Fruit fly (Drosophila melanogaster) whole organism, embryonic: Measurements from ENCODE around the gene CG1136.

Experiments used
- BEAF-32 ChIP-seq: fragments of 200-800 bp; sonication (Bioruptor generic); optimal IDR thresholded peaks from 3 replicates; lab custom pipeline; 2017; ENCODE audit warnings: missing biosample characterization, missing genetic modification characterization, mild to moderate bottlenecking, moderate library complexity, missing genetic modification reagents
- Bgb ChIP-seq: fragments of 200-800 bp; sonication (Bioruptor generic); IDR thresholded peaks from 2 replicates; pipeline ENCODE4 v1.3.6; 2022; ENCODE audit warnings: missing biosample characterization, missing genetic modification characterization; ENCODE audit not compliant: partially characterized antibody
- CG10543 ChIP-seq: fragments of 200-800 bp; sonication (Bioruptor generic); optimal IDR thresholded peaks from 3 replicates; lab custom pipeline; 2017; ENCODE audit warnings: missing biosample characterization, mild to moderate bottlenecking, missing genetic modification characterization, moderate library complexity
- CG11093 ChIP-seq: fragments of 200-800 bp; sonication (Bioruptor generic); IDR thresholded peaks from 3 replicates; pipeline ENCODE4 v1.3.6; 2022; ENCODE audit warnings: missing biosample characterization, missing genetic modification characterization
- CG11560 ChIP-seq: fragments of 200-800 bp; sonication (Bioruptor generic); IDR thresholded peaks from 3 replicates; pipeline ENCODE4 v1.3.6; 2022; ENCODE audit warnings: missing biosample characterization, missing genetic modification characterization
- CG12219 ChIP-seq: fragments of 200-800 bp; sonication (Bioruptor generic); optimal IDR thresholded peaks from 3 replicates; lab custom pipeline; 2018; ENCODE audit warnings: missing biosample characterization, mild to moderate bottlenecking, missing genetic modification characterization
- CG13287 ChIP-seq: fragments of 200-800 bp; sonication (Bioruptor generic); IDR thresholded peaks from 2 replicates; pipeline ENCODE4 v1.3.6; 2022; ENCODE audit warnings: missing biosample characterization, missing genetic modification characterization; ENCODE audit not compliant: partially characterized antibody
- CG13775 ChIP-seq: fragments of 200-800 bp; sonication (Bioruptor generic); optimal IDR thresholded peaks from 3 replicates; lab custom pipeline; 2017; ENCODE audit warnings: missing biosample characterization, mild to moderate bottlenecking, missing genetic modification characterization
- CG15696 ChIP-seq: fragments of 200-800 bp; sonication (Bioruptor generic); optimal IDR thresholded peaks from 2 replicates; lab custom pipeline; 2019; ENCODE audit warnings: missing biosample characterization, mild to moderate bottlenecking, missing genetic modification characterization, moderate library complexity
- CG1603 ChIP-seq: fragments of 200-800 bp; sonication (Bioruptor generic); optimal IDR thresholded peaks from 2 replicates; lab custom pipeline; 2019; ENCODE audit warnings: missing biosample characterization, mild to moderate bottlenecking, missing genetic modification characterization, moderate library complexity
- CG17328 ChIP-seq: fragments of 200-800 bp; sonication (Bioruptor generic); IDR thresholded peaks from 2 replicates; pipeline ENCODE4 v1.3.6; 2022; ENCODE audit warnings: missing biosample characterization, missing genetic modification characterization
- CG18262 ChIP-seq: fragments of 200-800 bp; optimal IDR thresholded peaks from 3 replicates; lab custom pipeline; 2019; ENCODE audit warnings: missing biosample characterization, mild to moderate bottlenecking, missing genetic modification characterization, moderate library complexity
- CG2120 ChIP-seq: fragments of 200-800 bp; sonication (Bioruptor generic); optimal IDR thresholded peaks from 3 replicates; lab custom pipeline; 2016; ENCODE audit warnings: missing biosample characterization, missing genetic modification characterization
- CG31441 ChIP-seq: fragments of 200-800 bp; sonication (Bioruptor generic); IDR thresholded peaks from 2 replicates; pipeline ENCODE4 v1.3.6; 2022; ENCODE audit warnings: missing biosample characterization, missing genetic modification characterization
- CG34376 ChIP-seq: fragments of 200-800 bp; sonication (Bioruptor generic); optimal IDR thresholded peaks from 2 replicates; lab custom pipeline; 2018; ENCODE audit warnings: missing biosample characterization, mild to moderate bottlenecking, missing genetic modification characterization
- CG3726 ChIP-seq: fragments of 200-800 bp; sonication (Bioruptor generic); IDR thresholded peaks from 3 replicates; pipeline ENCODE4, ENCODE4 v1.3.6; 2022; ENCODE audit warnings: missing biosample characterization, missing genetic modification characterization
- CG42726 ChIP-seq: fragments of 200-800 bp; sonication (Bioruptor generic); IDR thresholded peaks from 2 replicates; pipeline ENCODE4 v1.3.6; 2022; ENCODE audit warnings: missing biosample characterization, missing genetic modification characterization; ENCODE audit not compliant: partially characterized antibody
- CG43689 ChIP-seq: fragments of 200-800 bp; sonication (Bioruptor generic); IDR thresholded peaks from 2 replicates; pipeline ENCODE4 v1.3.6; 2022; ENCODE audit warnings: missing biosample characterization, missing genetic modification characterization
- CG4404 ChIP-seq: fragments of 200-800 bp; sonication (Bioruptor generic); IDR thresholded peaks from 2 replicates; pipeline ENCODE4 v1.3.6; 2022; ENCODE audit warnings: missing biosample characterization, missing genetic modification characterization
- CG5180 ChIP-seq: fragments of 200-800 bp; sonication (Bioruptor generic); optimal IDR thresholded peaks from 3 replicates; lab custom pipeline; 2017; ENCODE audit warnings: missing biosample characterization, missing genetic modification characterization, mild to moderate bottlenecking, moderate library complexity, missing genetic modification reagents
- CG8089 ChIP-seq: fragments of 200-800 bp; sonication (Bioruptor generic); optimal IDR thresholded peaks from 3 replicates; lab custom pipeline; 2016; ENCODE audit warnings: missing biosample characterization, missing genetic modification characterization
- CG8388 ChIP-seq: fragments of 200-800 bp; sonication (Bioruptor generic); optimal IDR thresholded peaks from 2 replicates; lab custom pipeline; 2019; ENCODE audit warnings: missing biosample characterization, mild to moderate bottlenecking, missing genetic modification characterization, moderate library complexity
- Chrac-16 ChIP-seq: fragments of 200-800 bp; sonication (Bioruptor generic); optimal IDR thresholded peaks from 3 replicates; lab custom pipeline; 2016; ENCODE audit warnings: missing biosample characterization, missing genetic modification characterization
- CoRest ChIP-seq: fragments of 200-800 bp; sonication (Bioruptor generic); optimal IDR thresholded peaks from 3 replicates; lab custom pipeline; 2018; ENCODE audit warnings: missing biosample characterization, mild to moderate bottlenecking, missing genetic modification characterization, moderate library complexity
- HmgD ChIP-seq: fragments of 200-800 bp; sonication (Bioruptor generic); optimal IDR thresholded peaks from 3 replicates; lab custom pipeline; 2016; ENCODE audit warnings: missing biosample characterization, missing genetic modification characterization
- Lpt ChIP-seq: fragments of >200 bp; optimal IDR thresholded peaks from 2 replicates; lab custom pipeline; 2018; ENCODE audit warnings: missing biosample characterization, missing genetic modification characterization
- Mad ChIP-seq: fragments of 200-800 bp; sonication (Bioruptor generic); optimal IDR thresholded peaks from 2 replicates; lab custom pipeline; 2016; ENCODE audit warnings: missing biosample characterization, missing genetic modification characterization
- Max ChIP-seq: fragments of 200-800 bp; sonication (Bioruptor generic); optimal IDR thresholded peaks from 2 replicates; lab custom pipeline; 2016; ENCODE audit warnings: missing biosample characterization, mild to moderate bottlenecking, missing genetic modification characterization
- Meics ChIP-seq: fragments of 200-800 bp; sonication (Bioruptor generic); optimal IDR thresholded peaks from 2 replicates; lab custom pipeline; 2017; ENCODE audit warnings: missing biosample characterization, mild to moderate bottlenecking, missing genetic modification characterization
- Nf-YC ChIP-seq: fragments of 200-800 bp; optimal IDR thresholded peaks from 3 replicates; lab custom pipeline; 2019; ENCODE audit warnings: missing biosample characterization, mild to moderate bottlenecking, missing genetic modification characterization, moderate library complexity
- Side ChIP-seq: fragments of 200-800 bp; sonication (Bioruptor generic); optimal IDR thresholded peaks from 2 replicates; lab custom pipeline; 2016; ENCODE audit warnings: missing biosample characterization, missing genetic modification characterization
- Sox100B ChIP-seq: fragments of 200-800 bp; sonication (Bioruptor generic); optimal IDR thresholded peaks from 3 replicates; lab custom pipeline; 2018; ENCODE audit warnings: missing biosample characterization, mild to moderate bottlenecking, missing genetic modification characterization
- Sox102F ChIP-seq: fragments of 200-800 bp; sonication (Bioruptor generic); optimal IDR thresholded peaks from 2 replicates; lab custom pipeline; 2018; ENCODE audit warnings: missing biosample characterization, mild to moderate bottlenecking, missing genetic modification characterization, moderate library complexity
- Sry-δ ChIP-seq: fragments of 200-800 bp; sonication (Bioruptor generic); optimal IDR thresholded peaks from 2 replicates; lab custom pipeline; 2016; ENCODE audit warnings: missing biosample characterization, missing genetic modification characterization
- TFAM ChIP-seq: fragments of 200-800 bp; sonication (Bioruptor generic); optimal IDR thresholded peaks from 2 replicates; lab custom pipeline; 2017; ENCODE audit warnings: missing biosample characterization, missing genetic modification characterization, inconsistent platforms
- Vsx1 ChIP-seq: fragments of 200-800 bp; sonication (Bioruptor generic); optimal IDR thresholded peaks from 2 replicates; lab custom pipeline; 2017; ENCODE audit warnings: missing biosample characterization, mild to moderate bottlenecking, missing genetic modification characterization, missing genetic modification reagents
- ato ChIP-seq: fragments of 200-800 bp; sonication (Bioruptor generic); IDR thresholded peaks from 2 replicates; pipeline ENCODE4 v1.3.6; 2022; ENCODE audit warnings: missing biosample characterization, missing genetic modification characterization; ENCODE audit not compliant: partially characterized antibody
- bab2 ChIP-seq: fragments of 200-800 bp; sonication (Bioruptor generic); optimal IDR thresholded peaks from 2 replicates; lab custom pipeline; 2016; ENCODE audit warnings: missing biosample characterization, missing genetic modification characterization
- chif ChIP-seq, 2 experiments: fragments of 200-800 bp; sonication (Bioruptor generic); optimal IDR thresholded peaks; 3 replicates each; lab custom pipeline; 2016; ENCODE audit warnings: missing biosample characterization in 2 of 2, missing genetic modification characterization in 2 of 2
- crp ChIP-seq, 2 experiments: fragments of 200-800 bp; sonication (Bioruptor generic); optimal IDR thresholded peaks; 2 replicates in 1 of 2; 3 replicates in 1 of 2; lab custom pipeline; 2017; ENCODE audit warnings: missing biosample characterization in 2 of 2, missing genetic modification characterization in 2 of 2, mild to moderate bottlenecking in 1 of 2, moderate library complexity in 1 of 2
- dmrt99B ChIP-seq: fragments of 200-800 bp; sonication (Bioruptor generic); optimal IDR thresholded peaks from 2 replicates; lab custom pipeline; 2018; ENCODE audit warnings: missing biosample characterization, mild to moderate bottlenecking, missing genetic modification characterization, moderate library complexity
- eyg ChIP-seq: fragments of 200-800 bp; sonication (Bioruptor generic); optimal IDR thresholded peaks from 3 replicates; lab custom pipeline; 2016; ENCODE audit warnings: missing biosample characterization, missing genetic modification characterization
- kay ChIP-seq: fragments of 200-800 bp; sonication (Bioruptor generic); optimal IDR thresholded peaks from 2 replicates; lab custom pipeline; 2016; ENCODE audit warnings: missing biosample characterization, missing genetic modification characterization
- knrl ChIP-seq: fragments of 200-800 bp; sonication (Bioruptor generic); IDR thresholded peaks from 3 replicates; pipeline ENCODE4 v1.3.6; 2022; ENCODE audit warnings: missing biosample characterization, missing genetic modification characterization; ENCODE audit not compliant: partially characterized antibody
- oc ChIP-seq: fragments of 200-800 bp; sonication (Bioruptor generic); optimal IDR thresholded peaks from 2 replicates; lab custom pipeline; 2018; ENCODE audit warnings: missing biosample characterization, mild to moderate bottlenecking, missing genetic modification characterization, moderate library complexity
- prd ChIP-seq, 3 experiments: fragments of >200 bp in 2 of 3; fragments of 200-800 bp in 1 of 3; sonication (Bioruptor generic) in 1 of 3; optimal IDR thresholded peaks in 2 of 3; IDR thresholded peaks in 1 of 3; 2 replicates in 2 of 3; 3 replicates in 1 of 3; pipeline versions ENCODE4 v1.3.6 to Lab custom; 2017 to 2022; ENCODE audit warnings: missing biosample characterization in 1 of 3, missing genetic modification characterization in 1 of 3
- ro ChIP-seq: fragments of 200-800 bp; sonication (Bioruptor generic); IDR thresholded peaks from 2 replicates; pipeline ENCODE4 v1.3.6; 2022; ENCODE audit warnings: missing biosample characterization, missing genetic modification characterization
- seq ChIP-seq: fragments of 200-800 bp; sonication (Bioruptor generic); IDR thresholded peaks from 2 replicates; pipeline ENCODE4 v1.3.6; 2022; ENCODE audit warnings: missing biosample characterization, missing genetic modification characterization
- stwl ChIP-seq: fragments of 200-800 bp; sonication (Bioruptor generic); optimal IDR thresholded peaks from 3 replicates; lab custom pipeline; 2018; ENCODE audit warnings: missing biosample characterization, mild to moderate bottlenecking, missing genetic modification characterization, moderate library complexity

Gene CG1136

DNA sequence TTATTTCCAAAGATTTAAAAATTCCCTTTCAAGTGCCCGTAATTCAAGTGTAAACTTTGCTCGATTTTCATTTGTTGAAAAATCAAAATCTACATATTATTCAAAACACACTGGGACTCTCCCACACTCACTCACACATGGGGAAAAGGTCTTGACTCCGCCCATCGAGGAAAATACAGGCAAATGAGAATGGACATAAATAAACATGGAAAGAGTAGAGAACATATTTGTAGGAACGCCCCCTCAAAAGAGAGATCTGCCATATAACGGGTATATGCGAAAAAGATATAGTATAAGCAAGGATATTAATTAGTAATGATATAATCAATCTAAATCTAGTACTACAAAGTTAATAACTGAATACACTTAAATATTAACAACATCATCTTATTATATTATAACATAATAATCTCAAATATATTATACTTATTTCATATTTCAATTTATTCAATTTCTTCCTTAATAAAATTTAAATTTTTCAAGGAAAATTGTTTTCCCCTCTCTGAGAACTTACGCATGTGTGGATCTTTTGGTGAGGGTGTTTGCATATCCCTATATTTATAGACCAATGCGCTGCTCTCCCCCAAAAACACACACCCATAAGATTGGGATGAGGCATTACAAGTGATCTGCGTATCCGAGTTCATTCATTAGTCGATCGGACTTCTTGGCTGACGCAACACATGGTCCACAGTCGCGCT, 28.0 kb upstream of the CG1136 start, which contains the start of gene FoxL1 (continued):
- TF ChIP-seq CG34376 (GFP tag; lab: Kevin White, UChicago) (no peak), CG31441 (peak; percentile 30; the same call in 1 of the 2 replicates), TFAM (GFP tag; lab: Kevin White, UChicago) (no peak), CG13287 (GFP tag; lab: Robert Waterston, UW) (no peak), Sox102F (peak; percentile 21), CG8388 (GFP tag; lab: Kevin White, UChicago) (no peak), CG42726 (GFP tag; lab: Robert Waterston, UW) (no peak), CG10543 (GFP tag; lab: Kevin White, UChicago) (no peak), CG11093 (GFP tag; lab: Robert Waterston, UW) (no peak), eyg (no peak), Nf-YC (tag; lab: Kevin White, UChicago) (peak; percentile 92), Sox100B (GFP tag; lab: Kevin White, UChicago) (peak; percentile 10), seq (GFP tag; lab: Robert Waterston, UW) (no peak), CG18262 (tag; lab: Kevin White, UChicago) (peak; percentile 56), BEAF-32 (GFP tag; lab: Kevin White, UChicago) (no peak), oc (tag; lab: Kevin White, UChicago) (no peak), chif (GFP tag; optimal IDR thresholded peaks at IDR 0.05; lab: Kevin White, UChicago) (no peak), ato (no peak), dmrt99B (tag; lab: Kevin White, UChicago) (peak; percentile 25), knrl (GFP tag; lab: Robert Waterston, UW) (no peak), Bgb (no peak), Meics (GFP tag; lab: Kevin White, UChicago) (no peak), CG2120 (GFP tag; lab: Kevin White, UChicago) (no peak), CG13775 (GFP tag; lab: Kevin White, UChicago) (no peak), Mad (no peak), CG43689 (GFP tag; lab: Robert Waterston, UW) (no peak), Vsx1 (GFP tag; lab: Kevin White, UChicago) (no peak), CG8089 (GFP tag; lab: Kevin White, UChicago) (no peak), CG11560 (tag; lab: Robert Waterston, UW) (no peak), HmgD (GFP tag; lab: Kevin White, UChicago) (no peak), CG12219 (no peak), CG3726 (GFP tag; lab: Robert Waterston, UW) (no peak), crp (GFP tag; optimal IDR thresholded peaks at IDR 0.05; lab: Kevin White, UChicago) (no peak), Side (GFP tag; lab: Kevin White, UChicago) (no peak), bab2 (GFP tag; lab: Kevin White, UChicago) (no peak), kay (GFP tag; lab: Kevin White, UChicago) (no peak), CG1603 (tag; lab: Kevin White, UChicago) (no peak), prd (optimal IDR thresholded peaks at IDR 0.05; lab: Kevin White, UChicago) (no peak), prd (GFP tag; IDR thresholded peaks at IDR 0.05; lab: Robert Waterston, UW) (no peak), CoRest (tag; lab: Kevin White, UChicago) (peak; percentile 22), ro (no peak), Lpt (GFP tag; lab: Kevin White, UChicago) (no peak), Sry-δ (GFP tag; lab: Kevin White, UChicago) (no peak), CG5180 (no peak), CG15696 (no peak), Max (GFP tag; lab: Kevin White, UChicago) (no peak), CG4404 (GFP tag; lab: Robert Waterston, UW) (no peak), Chrac-16 (no peak), CG17328 (GFP tag; lab: Robert Waterston, UW) (no peak), stwl (no peak)
